Worm (Caenorhabditis elegans): Measurements from ENCODE around the gene F33H1.4.

- TF ChIP-seq mbf-1 (tag; optimal IDR thresholded peaks at IDR 0.05) (no peak), ztf-11 (tag; optimal IDR thresholded peaks at IDR 0.05) (no peak), alr-1 (tag; optimal IDR thresholded peaks at IDR 0.05) (no peak), egl-27 (tag; optimal IDR thresholded peaks at IDR 0.05) (no peak), ama-1 (optimal IDR thresholded peaks at IDR 0.05) (no peak), nhr-11 (tag; optimal IDR thresholded peaks at IDR 0.05) (no peak)
Measured at ce11 chrII:10144092-10144491, 30.4 kb upstream of the F33H1.4 start, which contains the start of gene F27E5.3.
